Fruit fly (Drosophila melanogaster) whole organism, embryonic: ENCODE results near the gene CG32647.

ENCODE experiments used
- CG1024 ChIP-seq: fragments of 200-800 bp; sonication (Bioruptor generic); IDR thresholded peaks from 2 replicates; pipeline ENCODE4 v1.3.6; 2022; ENCODE audit warnings: missing biosample characterization, missing genetic modification characterization
- CG10979 ChIP-seq: fragments of 200-800 bp; sonication (Bioruptor generic); optimal IDR thresholded peaks from 2 replicates; lab custom pipeline; 2018; ENCODE audit warnings: missing biosample characterization, mild to moderate bottlenecking, missing genetic modification characterization, moderate library complexity
- CG11696 ChIP-seq: fragments of 200-800 bp; sonication (Bioruptor generic); IDR thresholded peaks from 2 replicates; pipeline ENCODE4 v1.3.6; 2022; ENCODE audit warnings: missing biosample characterization, missing genetic modification characterization
- CG12219 ChIP-seq: fragments of 200-800 bp; sonication (Bioruptor generic); optimal IDR thresholded peaks from 3 replicates; lab custom pipeline; 2018; ENCODE audit warnings: missing biosample characterization, mild to moderate bottlenecking, missing genetic modification characterization
- CG12391 ChIP-seq: fragments of 200-800 bp; sonication (Bioruptor generic); optimal IDR thresholded peaks from 3 replicates; lab custom pipeline; 2018; ENCODE audit warnings: missing biosample characterization, mild to moderate bottlenecking, missing genetic modification characterization, moderate library complexity
- CG12942 ChIP-seq: fragments of 200-800 bp; sonication (Bioruptor generic); optimal IDR thresholded peaks from 3 replicates; lab custom pipeline; 2016; ENCODE audit warnings: missing biosample characterization, missing genetic modification characterization
- CG13424 ChIP-seq: fragments of 200-800 bp; sonication (Bioruptor generic); optimal IDR thresholded peaks from 2 replicates; lab custom pipeline; 2019; ENCODE audit warnings: missing biosample characterization, mild to moderate bottlenecking, missing genetic modification characterization, moderate library complexity
- CG1602 ChIP-seq: fragments of 200-800 bp; sonication (Bioruptor generic); optimal IDR thresholded peaks from 3 replicates; lab custom pipeline; 2016; ENCODE audit warnings: missing biosample characterization, missing genetic modification characterization
- CG17328 ChIP-seq: fragments of 200-800 bp; sonication (Bioruptor generic); IDR thresholded peaks from 2 replicates; pipeline ENCODE4 v1.3.6; 2022; ENCODE audit warnings: missing biosample characterization, missing genetic modification characterization
- CG17361 ChIP-seq: fragments of 200-800 bp; sonication (Bioruptor generic); IDR thresholded peaks from 3 replicates; pipeline ENCODE4 v1.3.6; 2022; ENCODE audit warnings: missing biosample characterization, missing genetic modification characterization
- CG18011 ChIP-seq: fragments of 200-800 bp; sonication (Bioruptor generic); optimal IDR thresholded peaks from 2 replicates; lab custom pipeline; 2017; ENCODE audit warnings: missing biosample characterization, missing genetic modification characterization, mild to moderate bottlenecking, moderate library complexity, missing genotype
- CG2712 ChIP-seq: fragments of 200-800 bp; optimal IDR thresholded peaks from 3 replicates; lab custom pipeline; 2019; ENCODE audit warnings: missing biosample characterization, mild to moderate bottlenecking, missing genetic modification characterization, moderate library complexity
- CG31224 ChIP-seq: fragments of 200-800 bp; sonication (Bioruptor generic); IDR thresholded peaks from 2 replicates; pipeline ENCODE4 v1.3.6; 2022; ENCODE audit warnings: missing biosample characterization, missing genetic modification characterization
- CG6254 ChIP-seq: fragments of 200-800 bp; sonication (Bioruptor generic); optimal IDR thresholded peaks from 3 replicates; lab custom pipeline; 2017; ENCODE audit warnings: mild to moderate bottlenecking, missing biosample characterization, missing genetic modification reagents, missing genetic modification characterization
- CG6654 ChIP-seq: fragments of 200-800 bp; sonication (Bioruptor generic); optimal IDR thresholded peaks from 2 replicates; lab custom pipeline; 2017; ENCODE audit warnings: missing biosample characterization, mild to moderate bottlenecking, missing genetic modification characterization
- CG6791 ChIP-seq: fragments of 200-800 bp; sonication (Bioruptor generic); IDR thresholded peaks from 3 replicates; pipeline ENCODE4 v1.3.6; 2022; ENCODE audit warnings: missing biosample characterization, missing genetic modification characterization; ENCODE audit not compliant: partially characterized antibody
- CG7745 ChIP-seq: fragments of 200-800 bp; sonication (Bioruptor generic); optimal IDR thresholded peaks from 2 replicates; lab custom pipeline; 2018; ENCODE audit warnings: missing biosample characterization, mild to moderate bottlenecking, missing genetic modification characterization, moderate library complexity
- CG8359 ChIP-seq: fragments of 200-800 bp; sonication (Bioruptor generic); optimal IDR thresholded peaks from 2 replicates; lab custom pipeline; 2017; ENCODE audit warnings: missing biosample characterization, mild to moderate bottlenecking, missing genetic modification characterization, borderline replicate concordance
- CG8944 ChIP-seq: fragments of 200-800 bp; sonication (Bioruptor generic); optimal IDR thresholded peaks from 3 replicates; lab custom pipeline; 2016; ENCODE audit warnings: missing biosample characterization, missing genetic modification characterization
- CG9727 ChIP-seq: fragments of 200-800 bp; sonication (Bioruptor generic); optimal IDR thresholded peaks from 3 replicates; lab custom pipeline; 2017; ENCODE audit warnings: missing biosample characterization, mild to moderate bottlenecking, missing genetic modification characterization
- Doc3 ChIP-seq: fragments of 200-800 bp; sonication (Bioruptor generic); IDR thresholded peaks from 3 replicates; pipeline ENCODE4 v1.3.6; 2022; ENCODE audit warnings: missing biosample characterization, missing genetic modification characterization; ENCODE audit not compliant: partially characterized antibody
- HLH4C ChIP-seq: fragments of 200-800 bp; sonication (Bioruptor generic); IDR thresholded peaks from 3 replicates; pipeline ENCODE4 v1.3.6; 2022; ENCODE audit warnings: missing biosample characterization, missing genetic modification characterization; ENCODE audit not compliant: partially characterized antibody
- HmgD ChIP-seq: fragments of 200-800 bp; sonication (Bioruptor generic); optimal IDR thresholded peaks from 3 replicates; lab custom pipeline; 2016; ENCODE audit warnings: missing biosample characterization, missing genetic modification characterization
- Oaz ChIP-seq: fragments of 200-800 bp; sonication (Bioruptor generic); IDR thresholded peaks from 2 replicates; pipeline ENCODE4 v1.3.6; 2022; ENCODE audit warnings: missing biosample characterization, missing genetic modification characterization
- Pdp1 ChIP-seq, 2 experiments: fragments of 200-800 bp; sonication (Bioruptor generic); optimal IDR thresholded peaks; 3 replicates each; lab custom pipeline; 2016; ENCODE audit warnings: missing biosample characterization in 2 of 2, missing genetic modification characterization in 2 of 2, mild to moderate bottlenecking in 1 of 2, moderate library complexity in 1 of 2
- Ssrp ChIP-seq: fragments of 200-800 bp; sonication (Bioruptor generic); optimal IDR thresholded peaks from 2 replicates; lab custom pipeline; 2018; ENCODE audit warnings: missing biosample characterization, mild to moderate bottlenecking, missing genetic modification characterization, moderate library complexity
- ash1 ChIP-seq: fragments of 200-800 bp; sonication (Bioruptor generic); optimal IDR thresholded peaks from 2 replicates; lab custom pipeline; 2018; ENCODE audit warnings: missing biosample characterization, mild to moderate bottlenecking, missing genetic modification characterization
- btn ChIP-seq: fragments of 200-800 bp; sonication (Bioruptor generic); optimal IDR thresholded peaks from 2 replicates; lab custom pipeline; 2016; ENCODE audit warnings: missing biosample characterization, missing genetic modification characterization
- crol ChIP-seq: fragments of 200-800 bp; sonication (Bioruptor generic); IDR thresholded peaks from 2 replicates; pipeline ENCODE4 v1.3.6; 2022; ENCODE audit warnings: missing biosample characterization, missing genetic modification characterization
- danr ChIP-seq: fragments of 200-800 bp; sonication (Bioruptor generic); IDR thresholded peaks from 2 replicates; pipeline ENCODE4 v1.3.6; 2022; ENCODE audit warnings: missing biosample characterization, missing genetic modification characterization
- ftz-f1 ChIP-seq: fragments of 200-800 bp; sonication (Bioruptor generic); optimal IDR thresholded peaks from 2 replicates; lab custom pipeline; 2016; ENCODE audit warnings: missing biosample characterization, missing genetic modification characterization
- gcm ChIP-seq: fragments of 200-800 bp; sonication (Bioruptor generic); optimal IDR thresholded peaks from 2 replicates; lab custom pipeline; 2019; ENCODE audit warnings: missing biosample characterization, mild to moderate bottlenecking, missing genetic modification characterization, moderate library complexity
- gem ChIP-seq: fragments of 200-800 bp; sonication (Bioruptor generic); optimal IDR thresholded peaks from 2 replicates; lab custom pipeline; 2019; ENCODE audit warnings: missing biosample characterization, mild to moderate bottlenecking, missing genetic modification characterization, moderate library complexity
- jumu ChIP-seq: fragments of 200-800 bp; sonication (Bioruptor generic); optimal IDR thresholded peaks from 3 replicates; lab custom pipeline; 2016; ENCODE audit warnings: missing biosample characterization, missing genetic modification characterization
- lov ChIP-seq, 2 experiments: fragments of 200-800 bp in 1 of 2; fragments of >200 bp in 1 of 2; sonication (Bioruptor generic) in 1 of 2; IDR thresholded peaks in 1 of 2; optimal IDR thresholded peaks in 1 of 2; 2 replicates in 1 of 2; 3 replicates in 1 of 2; pipeline versions ENCODE4 v1.3.6 to Lab custom; 2017 to 2022; ENCODE audit warnings: missing biosample characterization in 1 of 2, missing genetic modification characterization in 1 of 2
- mirr ChIP-seq: fragments of 200-800 bp; sonication (Bioruptor generic); optimal IDR thresholded peaks from 3 replicates; lab custom pipeline; 2018; ENCODE audit warnings: missing biosample characterization, mild to moderate bottlenecking, missing genetic modification characterization
- nmo ChIP-seq: fragments of 200-800 bp; sonication (Bioruptor generic); optimal IDR thresholded peaks from 2 replicates; lab custom pipeline; 2018; ENCODE audit warnings: missing biosample characterization, mild to moderate bottlenecking, missing genetic modification characterization, moderate library complexity
- nom ChIP-seq: fragments of 200-800 bp; sonication (Bioruptor generic); optimal IDR thresholded peaks from 2 replicates; lab custom pipeline; 2017; ENCODE audit warnings: missing biosample characterization, missing genetic modification characterization, mild to moderate bottlenecking, moderate library complexity, missing genetic modification reagents
- pan ChIP-seq, 4 experiments: fragments of >200 bp in 3 of 4; fragments of 200-800 bp in 1 of 4; sonication (Bioruptor generic) in 1 of 4; optimal IDR thresholded peaks in 3 of 4; IDR thresholded peaks in 1 of 4; 2 replicates each; pipeline versions ENCODE4 v1.3.6 to Lab custom; 2017 to 2022; ENCODE audit warnings: missing biosample characterization in 2 of 4, missing genetic modification characterization in 2 of 4, mixed read lengths in 1 of 4
- pita ChIP-seq: fragments of 200-800 bp; sonication (Bioruptor generic); optimal IDR thresholded peaks from 2 replicates; lab custom pipeline; 2017; ENCODE audit warnings: missing biosample characterization, mild to moderate bottlenecking, missing genetic modification characterization
- sens-2 ChIP-seq: fragments of 200-800 bp; sonication (Bioruptor generic); IDR thresholded peaks from 2 replicates; pipeline ENCODE4 v1.3.6; 2022; ENCODE audit warnings: missing biosample characterization, missing genetic modification characterization
- sisA ChIP-seq: fragments of 200-800 bp; sonication (Bioruptor generic); IDR thresholded peaks from 2 replicates; pipeline ENCODE4 v1.3.6; 2022; ENCODE audit warnings: missing biosample characterization, missing genetic modification characterization
- sna ChIP-seq: fragments of 200-800 bp; sonication (Bioruptor generic); IDR thresholded peaks from 2 replicates; pipeline ENCODE4 v1.3.6; 2022; ENCODE audit warnings: missing biosample characterization, missing genetic modification characterization; ENCODE audit not compliant: partially characterized antibody
- tin ChIP-seq: fragments of 200-800 bp; sonication (Bioruptor generic); optimal IDR thresholded peaks from 3 replicates; lab custom pipeline; 2016; ENCODE audit warnings: missing biosample characterization, missing genetic modification characterization
- trh ChIP-seq: fragments of 200-800 bp; sonication (Bioruptor generic); optimal IDR thresholded peaks from 2 replicates; lab custom pipeline; 2016; ENCODE audit warnings: missing biosample characterization, missing genetic modification characterization
- vnd ChIP-seq: fragments of 200-800 bp; sonication (Bioruptor generic); IDR thresholded peaks from 3 replicates; pipeline ENCODE4 v1.3.6; 2022; ENCODE audit warnings: missing biosample characterization, missing genetic modification characterization; ENCODE audit not compliant: partially characterized antibody
- vvl ChIP-seq: fragments of 200-800 bp; sonication (Bioruptor generic); IDR thresholded peaks from 2 replicates; pipeline ENCODE4 v1.3.6; 2022; ENCODE audit warnings: missing biosample characterization, missing genetic modification characterization

Gene CG32647

dm6 chrX:12724287-12725186 is 60.2 kb downstream of the CG32647 start (continued):
- TF ChIP-seq Doc3 (GFP tag; lab: Robert Waterston, UW) (no peak), Pdp1 (GFP tag; optimal IDR thresholded peaks at IDR 0.05; lab: Kevin White, UChicago) (peak in 1 of 2 experiments; percentile 5), gcm (no peak), CG8359 (GFP tag; lab: Kevin White, UChicago) (no peak), trh (no peak), HLH4C (GFP tag; lab: Robert Waterston, UW) (no peak), Oaz (no peak), nom (GFP tag; lab: Kevin White, UChicago) (peak; percentile 71), sens-2 (no peak), CG2712 (tag; lab: Kevin White, UChicago) (peak; percentile 23), CG6791 (no peak), CG6654 (GFP tag; lab: Kevin White, UChicago) (no peak), gem (tag; lab: Kevin White, UChicago) (peak; percentile 47), CG17361 (GFP tag; lab: Robert Waterston, UW) (peak; percentile 74), tin (GFP tag; lab: Kevin White, UChicago) (no peak), CG1602 (GFP tag; lab: Kevin White, UChicago) (peak; percentile 6), Ssrp (peak; percentile 21), CG12391 (tag; lab: Kevin White, UChicago) (peak; percentile 19), CG11696 (GFP tag; lab: Robert Waterston, UW) (peak; percentile 90), CG10979 (tag; lab: Kevin White, UChicago) (peak; percentile 44), danr (GFP tag; lab: Robert Waterston, UW) (no peak), vnd (GFP tag; lab: Robert Waterston, UW) (no peak), CG6254 (no peak), sisA (GFP tag; lab: Robert Waterston, UW) (no peak), mirr (GFP tag; lab: Kevin White, UChicago) (peak; percentile 26), btn (no peak), CG8944 (no peak), CG1024 (GFP tag; lab: Robert Waterston, UW) (no peak), CG17328 (no peak), lov (optimal IDR thresholded peaks at IDR 0.05; lab: Kevin White, UChicago) (no peak), lov (GFP tag; IDR thresholded peaks at IDR 0.05; lab: Robert Waterston, UW) (no peak), nmo (GFP tag; lab: Kevin White, UChicago) (peak; percentile 60), ash1 (GFP tag; lab: Kevin White, UChicago) (peak; percentile 41), CG31224 (GFP tag; lab: Robert Waterston, UW) (no peak), vvl (GFP tag; lab: Robert Waterston, UW) (peak; percentile 8; the same call in 1 of the 2 replicates), CG7745 (no peak), CG9727 (GFP tag; lab: Kevin White, UChicago) (peak; percentile 50), jumu (GFP tag; lab: Kevin White, UChicago) (no peak), CG13424 (peak; percentile 22), CG12219 (GFP tag; lab: Kevin White, UChicago) (peak; percentile 7), CG18011 (no peak), CG12942 (GFP tag; lab: Kevin White, UChicago) (no peak), pita (no peak), ftz-f1 (GFP tag; lab: Kevin White, UChicago) (peak; percentile 12), pan (optimal IDR thresholded peaks at IDR 0.05; lab: Kevin White, UChicago) (no peak), pan (GFP tag; optimal IDR thresholded peaks at IDR 0.05 in 1 of 2, IDR thresholded peaks at IDR 0.05 in 1 of 2) (no peak), HmgD (GFP tag; lab: Kevin White, UChicago) (no peak), sna (no peak), crol (GFP tag; lab: Robert Waterston, UW) (peak; percentile 94)
